Fruit fly (Drosophila melanogaster) whole organism, embryonic: ENCODE results near the gene CG31816.

Experiments
- ATbp ChIP-seq: fragments of 200-800 bp; sonication (Bioruptor generic); optimal IDR thresholded peaks from 2 replicates; lab custom pipeline; 2017; ENCODE audit warnings: missing biosample characterization, mild to moderate bottlenecking, missing genetic modification characterization, missing genetic modification reagents
- Aef1 ChIP-seq: fragments of 200-800 bp; sonication (Bioruptor generic); IDR thresholded peaks from 3 replicates; pipeline ENCODE4 v1.3.6; 2022; ENCODE audit warnings: missing biosample characterization, missing genetic modification characterization
- Atf-2 ChIP-seq: fragments of 200-800 bp; sonication (Bioruptor generic); optimal IDR thresholded peaks from 2 replicates; lab custom pipeline; 2016; ENCODE audit warnings: missing biosample characterization, missing genetic modification characterization
- BEAF-32 ChIP-seq: fragments of 200-800 bp; sonication (Bioruptor generic); optimal IDR thresholded peaks from 3 replicates; lab custom pipeline; 2017; ENCODE audit warnings: missing biosample characterization, missing genetic modification characterization, mild to moderate bottlenecking, moderate library complexity, missing genetic modification reagents
- Blimp-1 ChIP-seq: fragments of 200-800 bp; sonication (Bioruptor generic); optimal IDR thresholded peaks from 3 replicates; lab custom pipeline; 2018; ENCODE audit warnings: missing biosample characterization, missing genetic modification characterization, mild to moderate bottlenecking, moderate library complexity, missing genetic modification reagents
- CG10267 ChIP-seq: fragments of 200-800 bp; sonication (Bioruptor generic); optimal IDR thresholded peaks from 2 replicates; lab custom pipeline; 2018; ENCODE audit warnings: missing biosample characterization, mild to moderate bottlenecking, missing genetic modification characterization, moderate library complexity
- CG10274 ChIP-seq: fragments of 200-800 bp; sonication (Bioruptor generic); optimal IDR thresholded peaks from 3 replicates; lab custom pipeline; 2017; ENCODE audit warnings: missing biosample characterization, mild to moderate bottlenecking, missing genetic modification characterization
- CG10959 ChIP-seq: fragments of 200-800 bp; sonication (Bioruptor generic); IDR thresholded peaks from 2 replicates; pipeline ENCODE4 v1.3.6; 2022; ENCODE audit warnings: missing biosample characterization, missing genetic modification characterization
- CG11247 ChIP-seq: fragments of 200-800 bp; sonication (Bioruptor generic); IDR thresholded peaks from 2 replicates; pipeline ENCODE4 v1.3.6; 2022; ENCODE audit warnings: missing biosample characterization, missing genetic modification characterization
- CG13123 ChIP-seq: fragments of 200-800 bp; sonication (Bioruptor generic); optimal IDR thresholded peaks from 2 replicates; lab custom pipeline; 2016; ENCODE audit warnings: missing biosample characterization, missing genetic modification characterization
- CG15269 ChIP-seq: fragments of 200-800 bp; sonication (Bioruptor generic); optimal IDR thresholded peaks from 2 replicates; lab custom pipeline; 2018; ENCODE audit warnings: missing biosample characterization, mild to moderate bottlenecking, missing genetic modification characterization, moderate library complexity
- CG17829 ChIP-seq: fragments of 200-800 bp; optimal IDR thresholded peaks from 2 replicates; lab custom pipeline; 2019; ENCODE audit warnings: missing biosample characterization, mild to moderate bottlenecking, missing genetic modification characterization, moderate library complexity
- CG32532 ChIP-seq: fragments of 200-800 bp; sonication (Bioruptor generic); IDR thresholded peaks from 2 replicates; pipeline ENCODE4 v1.3.6; 2022; ENCODE audit warnings: missing biosample characterization, missing genetic modification characterization
- CG3281 ChIP-seq: fragments of 200-800 bp; sonication (Bioruptor generic); optimal IDR thresholded peaks from 3 replicates; lab custom pipeline; 2017; ENCODE audit warnings: missing biosample characterization, mild to moderate bottlenecking, missing genetic modification characterization
- CG33557 ChIP-seq: fragments of 200-800 bp; sonication (Bioruptor generic); optimal IDR thresholded peaks from 2 replicates; lab custom pipeline; 2019; ENCODE audit warnings: missing biosample characterization, mild to moderate bottlenecking, missing genetic modification characterization, moderate library complexity
- CG3847 ChIP-seq: fragments of 200-800 bp; sonication (Bioruptor generic); IDR thresholded peaks from 2 replicates; pipeline ENCODE4 v1.3.6; 2022; ENCODE audit warnings: missing biosample characterization, missing genetic modification characterization
- CG4820 ChIP-seq: fragments of 200-800 bp; sonication (Bioruptor generic); optimal IDR thresholded peaks from 3 replicates; lab custom pipeline; 2016; ENCODE audit warnings: missing biosample characterization, missing genetic modification characterization
- CG5180 ChIP-seq: fragments of 200-800 bp; sonication (Bioruptor generic); optimal IDR thresholded peaks from 3 replicates; lab custom pipeline; 2017; ENCODE audit warnings: missing biosample characterization, missing genetic modification characterization, mild to moderate bottlenecking, moderate library complexity, missing genetic modification reagents
- CG6791 ChIP-seq: fragments of 200-800 bp; sonication (Bioruptor generic); IDR thresholded peaks from 3 replicates; pipeline ENCODE4 v1.3.6; 2022; ENCODE audit warnings: missing biosample characterization, missing genetic modification characterization; ENCODE audit not compliant: partially characterized antibody
- CG7963 ChIP-seq: fragments of 200-800 bp; sonication (Bioruptor generic); IDR thresholded peaks from 3 replicates; pipeline ENCODE4 v1.3.6; 2022; ENCODE audit warnings: missing biosample characterization, missing genetic modification characterization; ENCODE audit not compliant: partially characterized antibody
- CG8765 ChIP-seq: fragments of 200-800 bp; sonication (Bioruptor generic); IDR thresholded peaks from 2 replicates; pipeline ENCODE4 v1.3.6; 2022; ENCODE audit warnings: missing biosample characterization, missing genetic modification characterization
- CrebB ChIP-seq: fragments of 200-800 bp; sonication (Bioruptor generic); optimal IDR thresholded peaks from 3 replicates; lab custom pipeline; 2018; ENCODE audit warnings: missing biosample characterization, mild to moderate bottlenecking, missing genetic modification characterization
- Deaf1 ChIP-seq: fragments of 200-800 bp; optimal IDR thresholded peaks from 3 replicates; lab custom pipeline; 2019; ENCODE audit warnings: missing biosample characterization, mild to moderate bottlenecking, missing genetic modification characterization, moderate library complexity
- Gsc ChIP-seq: fragments of 200-800 bp; sonication (Bioruptor generic); IDR thresholded peaks from 2 replicates; pipeline ENCODE4 v1.3.6; 2022; ENCODE audit warnings: missing biosample characterization, missing genetic modification characterization
- H15 ChIP-seq: fragments of 200-800 bp; sonication (Bioruptor generic); IDR thresholded peaks from 3 replicates; pipeline ENCODE4 v1.3.6; 2022; ENCODE audit warnings: missing biosample characterization, missing genetic modification characterization
- HLHmδ ChIP-seq: fragments of 200-800 bp; sonication (Bioruptor generic); optimal IDR thresholded peaks from 2 replicates; lab custom pipeline; 2018; ENCODE audit warnings: missing biosample characterization, mild to moderate bottlenecking, missing genetic modification characterization, moderate library complexity
- Hey ChIP-seq: fragments of 200-800 bp; sonication (Bioruptor generic); optimal IDR thresholded peaks from 3 replicates; lab custom pipeline; 2018; ENCODE audit warnings: missing biosample characterization, mild to moderate bottlenecking, missing genetic modification characterization
- Mad ChIP-seq: fragments of 200-800 bp; sonication (Bioruptor generic); optimal IDR thresholded peaks from 2 replicates; lab custom pipeline; 2016; ENCODE audit warnings: missing biosample characterization, missing genetic modification characterization
- Meics ChIP-seq: fragments of 200-800 bp; sonication (Bioruptor generic); optimal IDR thresholded peaks from 2 replicates; lab custom pipeline; 2017; ENCODE audit warnings: missing biosample characterization, mild to moderate bottlenecking, missing genetic modification characterization
- Nf-YA ChIP-seq: fragments of 200-800 bp; sonication (Bioruptor generic); IDR thresholded peaks from 2 replicates; pipeline ENCODE4 v1.3.6; 2022; ENCODE audit warnings: missing biosample characterization, missing genetic modification characterization
- Usf ChIP-seq: fragments of 200-800 bp; sonication (Bioruptor generic); optimal IDR thresholded peaks from 2 replicates; lab custom pipeline; 2017; ENCODE audit warnings: missing genotype, missing biosample characterization, missing genetic modification characterization
- Xbp1 ChIP-seq: fragments of 200-800 bp; sonication (Bioruptor generic); optimal IDR thresholded peaks from 3 replicates; lab custom pipeline; 2016; ENCODE audit warnings: missing biosample characterization, mild to moderate bottlenecking, missing genetic modification characterization
- Xrp1 ChIP-seq: fragments of 200-800 bp; sonication (Bioruptor generic); IDR thresholded peaks from 2 replicates; pipeline ENCODE4 v1.3.6; 2022; ENCODE audit warnings: missing biosample characterization, missing genetic modification characterization
- az2 ChIP-seq: fragments of 200-800 bp; sonication (Bioruptor generic); optimal IDR thresholded peaks from 3 replicates; lab custom pipeline; 2016; ENCODE audit warnings: missing biosample characterization, missing genetic modification characterization
- bigmax ChIP-seq: fragments of 200-800 bp; sonication (Bioruptor generic); optimal IDR thresholded peaks from 2 replicates; lab custom pipeline; 2018; ENCODE audit warnings: missing biosample characterization, mild to moderate bottlenecking, missing genetic modification characterization
- chm ChIP-seq: fragments of 200-800 bp; sonication (Bioruptor generic); IDR thresholded peaks from 2 replicates; pipeline ENCODE4 v1.3.6; 2022; ENCODE audit warnings: missing biosample characterization, missing genetic modification characterization
- corto ChIP-seq: fragments of 200-800 bp; sonication (Bioruptor generic); optimal IDR thresholded peaks from 2 replicates; lab custom pipeline; 2016; ENCODE audit warnings: missing biosample characterization, mild to moderate bottlenecking, missing genetic modification characterization, moderate library complexity
- crc ChIP-seq: fragments of 200-800 bp; sonication (Bioruptor generic); optimal IDR thresholded peaks from 2 replicates; lab custom pipeline; 2016; ENCODE audit warnings: missing biosample characterization, missing genetic modification characterization
- dm ChIP-seq: fragments of 200-800 bp; sonication (Bioruptor generic); optimal IDR thresholded peaks from 3 replicates; lab custom pipeline; 2016; ENCODE audit warnings: missing biosample characterization, missing genetic modification characterization
- eyg ChIP-seq: fragments of 200-800 bp; sonication (Bioruptor generic); optimal IDR thresholded peaks from 3 replicates; lab custom pipeline; 2016; ENCODE audit warnings: missing biosample characterization, missing genetic modification characterization
- h ChIP-seq: fragments of >200 bp; optimal IDR thresholded peaks from 2 replicates; lab custom pipeline; 2017
- hth ChIP-seq: fragments of >200 bp; optimal IDR thresholded peaks from 2 replicates; lab custom pipeline; 2017; ENCODE audit warnings: inconsistent platforms
- knrl ChIP-seq: fragments of 200-800 bp; sonication (Bioruptor generic); IDR thresholded peaks from 3 replicates; pipeline ENCODE4 v1.3.6; 2022; ENCODE audit warnings: missing biosample characterization, missing genetic modification characterization; ENCODE audit not compliant: partially characterized antibody
- pnt ChIP-seq: fragments of 200-800 bp; sonication (Bioruptor generic); optimal IDR thresholded peaks from 3 replicates; lab custom pipeline; 2016; ENCODE audit warnings: missing biosample characterization, missing genetic modification characterization
- prd ChIP-seq, 3 experiments: fragments of >200 bp in 2 of 3; fragments of 200-800 bp in 1 of 3; sonication (Bioruptor generic) in 1 of 3; optimal IDR thresholded peaks in 2 of 3; IDR thresholded peaks in 1 of 3; 2 replicates in 2 of 3; 3 replicates in 1 of 3; pipeline versions ENCODE4 v1.3.6 to Lab custom; 2017 to 2022; ENCODE audit warnings: missing biosample characterization in 1 of 3, missing genetic modification characterization in 1 of 3
- pros ChIP-seq: fragments of 200-800 bp; sonication (Bioruptor generic); optimal IDR thresholded peaks from 3 replicates; lab custom pipeline; 2019; ENCODE audit warnings: missing biosample characterization, mild to moderate bottlenecking, missing genetic modification characterization, moderate library complexity
- ranshi ChIP-seq: fragments of 200-800 bp; sonication (Bioruptor generic); IDR thresholded peaks from 2 replicates; pipeline ENCODE4 v1.3.6; 2022; ENCODE audit warnings: missing biosample characterization, missing genetic modification characterization
- scrt ChIP-seq: fragments of 200-800 bp; sonication (Bioruptor generic); optimal IDR thresholded peaks from 2 replicates; lab custom pipeline; 2018; ENCODE audit warnings: missing biosample characterization, mild to moderate bottlenecking, missing genetic modification characterization, moderate library complexity
- toy ChIP-seq: fragments of 200-800 bp; sonication (Bioruptor generic); IDR thresholded peaks from 2 replicates; pipeline ENCODE4 v1.3.6; 2022; ENCODE audit warnings: missing biosample characterization, missing genetic modification characterization
- zf30C ChIP-seq: fragments of 200-800 bp; sonication (Bioruptor generic); optimal IDR thresholded peaks from 3 replicates; lab custom pipeline; 2018; ENCODE audit warnings: missing biosample characterization, mild to moderate bottlenecking, missing genetic modification characterization

CG31816 gene

DNA sequence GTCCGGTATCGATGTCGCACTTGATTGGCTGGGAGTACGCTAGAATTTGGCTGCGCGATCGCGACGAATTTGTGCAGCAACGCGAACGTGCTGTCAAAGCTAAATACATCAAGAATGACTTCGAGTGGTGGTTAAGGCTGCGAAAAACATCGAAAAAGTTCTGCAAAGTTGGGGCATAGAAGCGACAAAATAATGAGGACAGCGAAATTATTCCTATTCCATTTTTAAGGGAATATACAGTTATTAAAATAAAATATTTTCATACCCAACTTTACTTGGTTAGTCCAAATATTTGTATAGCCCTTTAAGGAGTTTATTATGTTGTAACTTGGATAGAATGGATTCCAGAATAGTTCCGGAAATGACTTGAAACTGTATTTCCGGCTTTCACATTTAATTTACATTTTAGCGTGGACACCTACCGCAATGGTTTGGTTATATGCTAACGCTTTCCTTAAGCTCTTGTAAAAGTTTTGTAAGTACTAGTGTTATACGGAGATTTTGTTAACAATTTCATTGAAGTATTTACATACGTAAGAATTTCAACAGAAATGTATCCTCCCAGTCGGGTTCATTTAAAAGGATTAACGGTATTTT is 749 bp downstream of the CG31816 start (continued):
- TF ChIP-seq ranshi (GFP tag; lab: Robert Waterston, UW) (peak; percentile 75), az2 (GFP tag; lab: Kevin White, UChicago) (peak; percentile 50), crc (GFP tag; lab: Kevin White, UChicago) (peak; percentile 66), Blimp-1 (GFP tag; lab: Kevin White, UChicago) (peak; percentile 71), Usf (GFP tag; lab: Kevin White, UChicago) (peak; percentile 32), CG10959 (GFP tag; lab: Robert Waterston, UW) (no peak), pros (no peak), Xrp1 (GFP tag; lab: Robert Waterston, UW) (no peak), knrl (no peak), CG8765 (no peak), Xbp1 (GFP tag; lab: Kevin White, UChicago) (peak; percentile 79), scrt (GFP tag; lab: Kevin White, UChicago) (peak; percentile 87), prd (optimal IDR thresholded peaks at IDR 0.05; lab: Kevin White, UChicago) (no peak), prd (GFP tag; IDR thresholded peaks at IDR 0.05; lab: Robert Waterston, UW) (no peak), Deaf1 (tag; lab: Kevin White, UChicago) (peak; percentile 36), h (lab: Kevin White, UChicago) (no peak), Atf-2 (GFP tag; lab: Kevin White, UChicago) (peak; percentile 38), pnt (GFP tag; lab: Kevin White, UChicago) (no peak), hth (lab: Kevin White, UChicago) (no peak), Gsc (no peak), CG10274 (GFP tag; lab: Kevin White, UChicago) (peak; percentile 67), CG7963 (GFP tag; lab: Robert Waterston, UW) (no peak), chm (GFP tag; lab: Robert Waterston, UW) (no peak; the same call in 1 of the 2 replicates), CG6791 (no peak), corto (GFP tag; lab: Kevin White, UChicago) (no peak), HLHmδ (GFP tag; lab: Kevin White, UChicago) (peak; percentile 37), CG11247 (GFP tag; lab: Robert Waterston, UW) (no peak), H15 (GFP tag; lab: Robert Waterston, UW) (peak; percentile 58; the same call in 2 of the 3 replicates), Aef1 (GFP tag; lab: Robert Waterston, UW) (no peak), zf30C (no peak), CG17829 (tag; lab: Kevin White, UChicago) (peak; percentile 56), CG15269 (tag; lab: Kevin White, UChicago) (peak; percentile 79), Hey (tag; lab: Kevin White, UChicago) (peak; percentile 72), CG33557 (peak; percentile 69), CG5180 (GFP tag; lab: Kevin White, UChicago) (peak; percentile 68), CrebB (tag; lab: Kevin White, UChicago) (peak; percentile 93), ATbp (peak; percentile 91), bigmax (GFP tag; lab: Kevin White, UChicago) (peak; percentile 78), dm (GFP tag; lab: Kevin White, UChicago) (peak; percentile 53), CG10267 (tag; lab: Kevin White, UChicago) (peak; percentile 75), CG4820 (no peak), CG3281 (peak; percentile 92), CG3847 (GFP tag; lab: Robert Waterston, UW) (peak; percentile 62), toy (GFP tag; lab: Robert Waterston, UW) (no peak), Mad (GFP tag; lab: Kevin White, UChicago) (peak; percentile 75), eyg (GFP tag; lab: Kevin White, UChicago) (peak; percentile 52), Meics (peak; percentile 92), CG32532 (GFP tag; lab: Robert Waterston, UW) (peak; percentile 76), Nf-YA (GFP tag; lab: Robert Waterston, UW) (no peak), CG13123 (GFP tag; lab: Kevin White, UChicago) (peak; percentile 52), BEAF-32 (GFP tag; lab: Kevin White, UChicago) (no peak)
